Fruit fly (Drosophila melanogaster): ENCODE data around the gene CG34169.

DNA sequence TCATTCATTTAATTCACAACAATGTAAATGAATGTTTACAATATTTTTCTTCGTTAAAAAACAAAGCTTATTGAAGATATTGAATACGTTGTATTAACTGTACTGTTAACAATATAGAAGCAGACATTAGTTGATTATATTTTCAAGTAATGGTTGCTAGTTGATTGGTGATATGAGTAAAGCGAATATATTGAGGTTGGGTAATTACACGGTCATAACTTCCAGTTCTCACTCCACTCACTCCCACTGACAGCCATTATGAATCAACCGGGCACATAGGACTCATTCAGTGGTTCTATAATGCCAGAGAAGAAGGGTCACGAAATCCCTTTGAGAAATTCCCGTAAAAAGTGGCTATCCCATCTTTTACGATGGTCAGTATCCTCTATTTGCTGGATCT is 8.4 kb downstream of the CG34169 start, which contains the start of gene Grl36a:
- TF ChIP-seq zen (tag; optimal IDR thresholded peaks at IDR 0.05) (no peak), CG18619 (GFP tag; optimal IDR thresholded peaks at IDR 0.05) (no peak), pzg (GFP tag; optimal IDR thresholded peaks at IDR 0.05) (no peak), jing (GFP tag; optimal IDR thresholded peaks at IDR 0.05) (no peak), CG8281 (tag; optimal IDR thresholded peaks at IDR 0.05) (no peak), Dbx (GFP tag; IDR thresholded peaks at IDR 0.05) (no peak), CG16779 (GFP tag; IDR thresholded peaks at IDR 0.05) (no peak), Sin3A (optimal IDR thresholded peaks at IDR 0.05) (no peak)
